Worm (Caenorhabditis elegans): Measurements from ENCODE around the gene pqn-63.

pqn-63 gene

ce11 chrV:9645507-9645906 lies 29.7 kb downstream of the pqn-63 start, which contains the start of the genes atl-1 and hcp-2:
atl-1 (minus strand) TSS chrV:9645595.
hcp-2 (plus strand) TSS chrV:9645859.
- TF ChIP-seq lin-15B (tag; optimal IDR thresholded peaks at IDR 0.05) (peak; percentile 11), unc-98 (GFP tag; IDR thresholded peaks at IDR 0.05) (no peak), unc-130 (tag; optimal IDR thresholded peaks at IDR 0.05) (no peak), nhr-90 (tag; optimal IDR thresholded peaks at IDR 0.05; ENCODE audit: poor library complexity) (no peak), lin-35 (GFP tag; optimal IDR thresholded peaks at IDR 0.05) (peak; percentile 49 to 87), aly-2 (tag; optimal IDR thresholded peaks at IDR 0.05) (no peak), efl-1 (optimal IDR thresholded peaks at IDR 0.05) (peak; percentile 69 to 83), efl-1 (GFP tag; optimal IDR thresholded peaks at IDR 0.05 in 1 of 2) (peak; percentile 78 to 97), ztf-4 (tag; optimal IDR thresholded peaks at IDR 0.05) (no peak), dpl-1 (GFP tag; optimal IDR thresholded peaks at IDR 0.05) (peak; percentile 50 to 82 (median 70)), C16A3.4 (tag; optimal IDR thresholded peaks at IDR 0.05) (peak; percentile 9), vab-15 (tag; optimal IDR thresholded peaks at IDR 0.05) (no peak), swsn-7 (tag; optimal IDR thresholded peaks at IDR 0.05) (no peak)

- no peak for TF ChIP-seq unc-86 (tag; optimal IDR thresholded peaks at IDR 0.05)
- TF ChIP-seq lin-13 (GFP tag; optimal IDR thresholded peaks at IDR 0.05) = no peak
- TF ChIP-seq nhr-85 (tag) = no peak
- TF ChIP-seq nhr-237 (tag; optimal IDR thresholded peaks at IDR 0.05) = no peak
- no peak for TF ChIP-seq nhr-12 (tag; optimal IDR thresholded peaks at IDR 0.05)
- no peak for TF ChIP-seq rnt-1 (tag; optimal IDR thresholded peaks at IDR 0.05)
- TF ChIP-seq nhr-90 (tag; optimal IDR thresholded peaks at IDR 0.05; ENCODE audit: poor library complexity) = no peak
Observed at ce11 chrV:9651294-9651693, 35.5 kb downstream of the pqn-63 start, which contains the start of gene T06E4.21. T06E4.21 (plus strand) TSS chrV:9651594.

- TF ChIP-seq mdl-1 (tag; optimal IDR thresholded peaks at IDR 0.05) (no peak), grh-1 (GFP tag; IDR thresholded peaks at IDR 0.05) (peak; percentile 68), C34B4.2 (tag; optimal IDR thresholded peaks at IDR 0.05) (no peak), nhr-85 (tag) (peak; percentile 89), nhr-76 (tag; optimal IDR thresholded peaks at IDR 0.05) (no peak), ceh-8 (GFP tag; optimal IDR thresholded peaks at IDR 0.05) (no peak), efl-3 (GFP tag; optimal IDR thresholded peaks at IDR 0.05) (no peak), ztf-4 (tag; optimal IDR thresholded peaks at IDR 0.05) (no peak), lin-35 (GFP tag; optimal IDR thresholded peaks at IDR 0.05) (peak in 1 of 2 experiments; percentile 29), egl-27 (tag; optimal IDR thresholded peaks at IDR 0.05) (no peak), ceh-63 (GFP tag; optimal IDR thresholded peaks at IDR 0.05) (no peak), ama-1 (optimal IDR thresholded peaks at IDR 0.05) (no peak), sup-37 (GFP tag; optimal IDR thresholded peaks at IDR 0.05) (no peak), elt-2 (tag; optimal IDR thresholded peaks at IDR 0.05) (no peak), skn-1 (tag; optimal IDR thresholded peaks at IDR 0.05) (no peak), ceh-90 (tag; optimal IDR thresholded peaks at IDR 0.05) (no peak), blmp-1 (tag; optimal IDR thresholded peaks at IDR 0.05) (peak; percentile 58), fkh-8 (tag; optimal IDR thresholded peaks at IDR 0.05) (no peak), unc-30 (tag; optimal IDR thresholded peaks at IDR 0.05) (no peak), snpc-4 (tag; optimal IDR thresholded peaks at IDR 0.05) (no peak), hlh-17 (GFP tag; optimal IDR thresholded peaks at IDR 0.05; ENCODE audit: borderline replicate concordance) (no peak), fkh-4 (tag; optimal IDR thresholded peaks at IDR 0.05; ENCODE audit: borderline replicate concordance) (no peak), C04F5.9 (tag; optimal IDR thresholded peaks at IDR 0.05) (no peak), zag-1 (tag; optimal IDR thresholded peaks at IDR 0.05) (no peak), dsc-1 (tag; optimal IDR thresholded peaks at IDR 0.05) (no peak), dpl-1 (GFP tag; optimal IDR thresholded peaks at IDR 0.05) (no peak), Y116A8C.19 (tag; optimal IDR thresholded peaks at IDR 0.05; ENCODE audit: borderline replicate concordance) (no peak), vab-15 (tag; optimal IDR thresholded peaks at IDR 0.05) (peak; percentile 39), snu-23 (GFP tag; optimal IDR thresholded peaks at IDR 0.05) (peak; percentile 31), nhr-19 (GFP tag; conservative IDR thresholded peaks at IDR 0.05) (peak; percentile 44), lin-13 (GFP tag; optimal IDR thresholded peaks at IDR 0.05) (no peak), irx-1 (tag; optimal IDR thresholded peaks at IDR 0.05) (no peak), unc-86 (tag; optimal IDR thresholded peaks at IDR 0.05) (no peak), isw-1 (GFP tag; IDR thresholded peaks at IDR 0.05) (no peak), mab-9 (GFP tag; IDR thresholded peaks at IDR 0.05) (no peak), hpl-2 (GFP tag; optimal IDR thresholded peaks at IDR 0.05) (no peak), nhr-28 (tag; optimal IDR thresholded peaks at IDR 0.05) (no peak)
Observed at ce11 chrV:9654154-9654805, 38.4 kb downstream of the pqn-63 start, which contains the start of gene cyp-29A4. cyp-29A4 (plus strand) TSS chrV:9654755.

Measured in whole organism, L1 larva.